Fruit fly (Drosophila melanogaster): Measurements from ENCODE around the gene CG7149.

dm6 chr2L:7799804-7800433 lies 9.6 kb upstream of the CG7149 start, which contains the start of the genes Herp and r2d2:
- no peak for TF ChIP-seq Mio (GFP tag; optimal IDR thresholded peaks at IDR 0.05)
- no peak for TF ChIP-seq sage (GFP tag; optimal IDR thresholded peaks at IDR 0.05)
- peak; percentile 79 for TF ChIP-seq Hnf4 (GFP tag; optimal IDR thresholded peaks at IDR 0.05)
- no peak for TF ChIP-seq Hr83 (GFP tag; optimal IDR thresholded peaks at IDR 0.05; ENCODE audit: poor library complexity, severe bottlenecking)
- TF ChIP-seq usp (GFP tag; optimal IDR thresholded peaks at IDR 0.05), result no peak
- peak; percentile 95 for TF ChIP-seq Myc (optimal IDR thresholded peaks at IDR 0.05)
- TF ChIP-seq Rel (GFP tag; optimal IDR thresholded peaks at IDR 0.05), result no peak
- peak; percentile 70 for TF ChIP-seq Rel (tag; optimal IDR thresholded peaks at IDR 0.05)
